Worm (Caenorhabditis elegans): ENCODE data around the gene C28H8.5.

DNA sequence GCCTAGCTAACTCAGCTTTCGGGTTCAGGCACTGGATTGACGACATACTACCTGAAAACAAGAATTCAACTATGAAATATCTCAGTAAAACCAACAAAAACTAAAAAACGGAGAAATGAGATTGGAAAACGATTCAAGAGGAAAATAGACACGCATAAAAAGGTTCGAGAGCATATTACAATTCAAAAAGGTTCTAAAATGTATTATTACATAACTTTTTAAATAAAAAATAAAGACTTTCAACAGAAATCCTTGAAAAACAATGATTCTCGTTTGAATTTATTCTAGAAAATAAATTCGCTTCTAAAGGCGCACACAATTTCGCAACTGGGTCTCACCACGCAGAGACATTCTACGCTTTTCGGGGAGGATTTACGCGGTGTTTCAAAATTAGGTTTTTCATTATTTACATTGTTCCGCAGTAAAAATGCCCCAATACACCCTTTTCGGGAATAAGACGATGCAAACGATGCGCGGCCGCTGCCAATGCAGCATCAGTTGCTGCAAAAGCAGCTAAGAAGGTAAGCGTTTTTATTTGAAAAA, 28.4 kb upstream of the C28H8.5 start, which contains the start of the genes cct-6 and alh-9:
- TF ChIP-seq unc-62 (GFP tag; optimal IDR thresholded peaks at IDR 0.05) (no peak), jun-1 (tag; optimal IDR thresholded peaks at IDR 0.05) (peak; percentile 65), elt-3 (tag; optimal IDR thresholded peaks at IDR 0.05) (peak in 3 of 6 experiments; percentile 24 to 92 (median 60)), nhr-76 (tag; optimal IDR thresholded peaks at IDR 0.05) (no peak)

All from whole organism, L1 larva.